Worm (Caenorhabditis elegans) whole organism, L4 larva: ENCODE results near the gene ZK662.2.

Source experiments
- F49E8.2 ChIP-seq: sonication (generic microtip); optimal IDR thresholded peaks from 2 replicates; lab custom pipeline; 2016; ENCODE audit warnings: missing compliant biosample characterization, mild to moderate bottlenecking, missing genetic modification characterization, borderline replicate concordance
- T20F7.1 ChIP-seq: fragments of 200-800 bp; sonication (Bioruptor generic); optimal IDR thresholded peaks from 2 replicates; lab custom pipeline; 2018; ENCODE audit warnings: mild to moderate bottlenecking, missing genetic modification characterization, missing compliant biosample characterization
- aha-1 ChIP-seq: fragments of 150-350 bp; peaks from one replicate; lab custom pipeline; 2014; ENCODE audit warnings: missing biosample characterization, missing genetic modification characterization
- ceh-28 ChIP-seq: fragments of 150-350 bp; optimal IDR thresholded peaks from 2 replicates; lab custom pipeline; 2014; ENCODE audit warnings: missing biosample characterization, missing genetic modification reagents, missing genetic modification characterization
- dmd-6 ChIP-seq: fragments of 200-800 bp; sonication (Bioruptor generic); IDR thresholded peaks from 2 replicates; pipeline ENCODE4 v1.3.6; 2022; ENCODE audit warnings: missing genetic modification reagents, missing genetic modification characterization, missing compliant biosample characterization
- fkh-10 ChIP-seq: fragments of 150-350 bp; optimal IDR thresholded peaks from 2 replicates; lab custom pipeline; 2014; ENCODE audit warnings: missing biosample characterization, missing genetic modification reagents, missing genetic modification characterization
- hif-1 ChIP-seq, 2 experiments: sonication (generic microtip); optimal IDR thresholded peaks; 2 replicates each; lab custom pipeline; 2016 to 2017; ENCODE audit warnings: missing compliant biosample characterization in 2 of 2, missing genetic modification characterization in 2 of 2, missing genetic modification reagents in 2 of 2, missing genotype in 2 of 2, mild to moderate bottlenecking in 1 of 2
- hmg-1.1 ChIP-seq: fragments of 200-800 bp; sonication (Bioruptor generic); IDR thresholded peaks from 2 replicates; pipeline ENCODE4 v1.3.6; 2022; ENCODE audit warnings: missing genetic modification reagents, missing genetic modification characterization, missing compliant biosample characterization
- mep-1 ChIP-seq: fragments of 150-350 bp; sonication (generic microtip); optimal IDR thresholded peaks from 3 replicates; lab custom pipeline; 2014; ENCODE audit warnings: missing biosample characterization, missing genetic modification characterization
- mxl-2 ChIP-seq: fragments of 200-800 bp; sonication (Bioruptor generic); conservative IDR thresholded peaks from 2 replicates; pipeline ENCODE4 v1.3.6; 2022; ENCODE audit warnings: missing genetic modification reagents, missing genetic modification characterization, missing compliant biosample characterization
- unc-130 ChIP-seq: sonication (generic microtip); optimal IDR thresholded peaks from 2 replicates; lab custom pipeline; 2016; ENCODE audit warnings: missing genetic modification reagents, missing genetic modification characterization, missing compliant biosample characterization
- zag-1 ChIP-seq: fragments of 150-350 bp; optimal IDR thresholded peaks from 2 replicates; lab custom pipeline; 2014; ENCODE audit warnings: missing biosample characterization, missing genetic modification characterization
- ztf-11 ChIP-seq: fragments of 150-350 bp; optimal IDR thresholded peaks from 2 replicates; lab custom pipeline; 2014; ENCODE audit warnings: missing biosample characterization, missing genetic modification characterization

- TF ChIP-seq T20F7.1 (GFP tag; lab: Kevin White, UChicago) (no peak), hmg-1.1 (no peak), ztf-11 (tag; lab: Kevin White, UChicago) (no peak), hif-1 (tag; optimal IDR thresholded peaks at IDR 0.05; lab: Kevin White, UChicago) (no peak), mxl-2 (GFP tag; lab: Robert Waterston, UW) (no peak), unc-130 (GFP tag; lab: Kevin White, UChicago) (no peak), fkh-10 (GFP tag; lab: Kevin White, UChicago) (no peak), dmd-6 (GFP tag; lab: Robert Waterston, UW) (no peak), ceh-28 (tag; lab: Kevin White, UChicago) (no peak), aha-1 (no peak), mep-1 (tag; lab: Kevin White, UChicago) (no peak), F49E8.2 (tag; lab: Kevin White, UChicago) (no peak), zag-1 (tag; lab: Kevin White, UChicago) (no peak)
These were observed at the start of gene ZK662.2 for ce11 chrX:15696400-15696799.
